Worm (Caenorhabditis elegans) whole organism, L2 larva: ENCODE data around the gene prmt-9.
"Not testable (repeated sequence)": the region's sequence is repeated elsewhere in the genome, so short reads cannot be mapped to it uniquely, and the experiment has no call there.

Source experiments
- C34F6.9 ChIP-seq: fragments of 150-350 bp; optimal IDR thresholded peaks from 2 replicates; lab custom pipeline; 2014; ENCODE audit warnings: missing biosample characterization, missing genetic modification characterization
- F13H6.1 ChIP-seq: sonication (generic microtip); optimal IDR thresholded peaks from 2 replicates; lab custom pipeline; 2016; ENCODE audit warnings: missing genetic modification characterization, missing compliant biosample characterization
- R02D3.7 ChIP-seq: fragments of 150-350 bp; optimal IDR thresholded peaks from 2 replicates; lab custom pipeline; 2014; ENCODE audit warnings: missing biosample characterization, missing genetic modification characterization
- Y55F3AM.14 ChIP-seq: fragments of 200-800 bp; sonication (Bioruptor generic); optimal IDR thresholded peaks from 2 replicates; lab custom pipeline; 2018; ENCODE audit warnings: mild to moderate bottlenecking, missing genetic modification characterization, missing compliant biosample characterization
- ZK546.5 ChIP-seq: sonication (generic microtip); optimal IDR thresholded peaks from 2 replicates; lab custom pipeline; 2017; ENCODE audit warnings: missing biosample characterization, missing genetic modification characterization
- alr-1 ChIP-seq: fragments of 150-350 bp; optimal IDR thresholded peaks from 2 replicates; lab custom pipeline; 2014; ENCODE audit warnings: missing biosample characterization, missing genetic modification characterization
- aly-2 ChIP-seq: fragments of 150-350 bp; optimal IDR thresholded peaks from 2 replicates; lab custom pipeline; 2014; ENCODE audit warnings: missing biosample characterization, missing genetic modification characterization
- ama-1 ChIP-seq: fragments of 150-350 bp; optimal IDR thresholded peaks from 2 replicates; lab custom pipeline; 2018; ENCODE audit warnings: inconsistent platforms
- blmp-1 ChIP-seq: sonication (generic microtip); optimal IDR thresholded peaks from 2 replicates; lab custom pipeline; 2017; ENCODE audit warnings: missing genetic modification characterization, mild to moderate bottlenecking, missing compliant biosample characterization, antibody characterized with exemption, moderate library complexity; ENCODE audit not compliant: insufficient read depth
- ceh-16 ChIP-seq: fragments of 150-350 bp; optimal IDR thresholded peaks from 2 replicates; lab custom pipeline; 2014; ENCODE audit warnings: missing biosample characterization, missing genetic modification characterization
- ceh-82 ChIP-seq: fragments of 150-350 bp; optimal IDR thresholded peaks from 2 replicates; lab custom pipeline; 2014; ENCODE audit warnings: missing biosample characterization, missing genetic modification characterization
- crh-2 ChIP-seq: sonication (generic microtip); optimal IDR thresholded peaks from 2 replicates; lab custom pipeline; 2017; ENCODE audit warnings: missing biosample characterization, missing genetic modification characterization
- dmd-4 ChIP-seq: sonication (generic microtip); optimal IDR thresholded peaks from 2 replicates; lab custom pipeline; 2017; ENCODE audit warnings: missing biosample characterization, missing genetic modification characterization
- egl-27 ChIP-seq: sonication (generic microtip); optimal IDR thresholded peaks from 3 replicates; lab custom pipeline; 2017; ENCODE audit warnings: missing biosample characterization, missing genetic modification reagents, missing genetic modification characterization
- elt-1 ChIP-seq: fragments of 150-350 bp; optimal IDR thresholded peaks from 2 replicates; lab custom pipeline; 2014; ENCODE audit warnings: missing biosample characterization, missing genetic modification characterization
- elt-3 ChIP-seq: sonication (generic microtip); optimal IDR thresholded peaks from 2 replicates; lab custom pipeline; 2017; ENCODE audit warnings: missing biosample characterization, missing genetic modification characterization
- fos-1 ChIP-seq: fragments of 150-350 bp; optimal IDR thresholded peaks from 2 replicates; lab custom pipeline; 2014; ENCODE audit warnings: missing biosample characterization, missing genetic modification characterization
- gmeb-1 ChIP-seq: fragments of 150-350 bp; optimal IDR thresholded peaks from 2 replicates; lab custom pipeline; 2014; ENCODE audit warnings: missing biosample characterization, missing genetic modification characterization
- lin-11 ChIP-seq: fragments of 150-350 bp; sonication (generic microtip); optimal IDR thresholded peaks from 2 replicates; lab custom pipeline; 2014; ENCODE audit warnings: missing biosample characterization, missing genetic modification characterization, inconsistent platforms, mixed read lengths
- lin-13 ChIP-seq: fragments of 150-350 bp; optimal IDR thresholded peaks from 2 replicates; lab custom pipeline; 2014; ENCODE audit warnings: missing biosample characterization, missing genetic modification reagents, missing genetic modification characterization
- lin-39 ChIP-seq: fragments of 150-350 bp; optimal IDR thresholded peaks from 2 replicates; lab custom pipeline; 2014; ENCODE audit warnings: missing biosample characterization, missing genetic modification reagents, missing genetic modification characterization
- lsy-2 ChIP-seq, 2 experiments: fragments of 150-350 bp in 1 of 2; sonication (generic microtip) in 1 of 2; optimal IDR thresholded peaks; 2 replicates each; lab custom pipeline; 2014 to 2017; ENCODE audit warnings: missing biosample characterization in 2 of 2, missing genetic modification characterization in 2 of 2
- mab-5 ChIP-seq: fragments of 150-350 bp; optimal IDR thresholded peaks from 2 replicates; lab custom pipeline; 2014; ENCODE audit warnings: missing biosample characterization, missing genetic modification characterization
- mbf-1 ChIP-seq: sonication (generic microtip); optimal IDR thresholded peaks from 2 replicates; lab custom pipeline; 2017; ENCODE audit warnings: missing biosample characterization, missing genetic modification characterization
- mdl-1 ChIP-seq, 2 experiments: fragments of 150-350 bp in 1 of 2; sonication (generic microtip) in 1 of 2; optimal IDR thresholded peaks; 2 replicates each; lab custom pipeline; 2017; ENCODE audit warnings: missing biosample characterization in 2 of 2, missing genetic modification characterization in 2 of 2
- nhr-10 ChIP-seq: sonication (generic microtip); optimal IDR thresholded peaks from 2 replicates; lab custom pipeline; 2017; ENCODE audit warnings: missing biosample characterization, missing genetic modification characterization
- nhr-11 ChIP-seq: fragments of 150-350 bp; optimal IDR thresholded peaks from 2 replicates; lab custom pipeline; 2014; ENCODE audit warnings: missing biosample characterization, missing genetic modification characterization
- nhr-12 ChIP-seq: fragments of 150-350 bp; optimal IDR thresholded peaks from 2 replicates; lab custom pipeline; 2014; ENCODE audit warnings: missing biosample characterization, missing genetic modification characterization
- nhr-129 ChIP-seq: fragments of 150-350 bp; optimal IDR thresholded peaks from 2 replicates; lab custom pipeline; 2014; ENCODE audit warnings: missing biosample characterization, missing genetic modification characterization
- nhr-21 ChIP-seq: fragments of 150-350 bp; optimal IDR thresholded peaks from 2 replicates; lab custom pipeline; 2014; ENCODE audit warnings: missing biosample characterization, missing genetic modification characterization
- nhr-23 ChIP-seq: fragments of 150-350 bp; optimal IDR thresholded peaks from 2 replicates; lab custom pipeline; 2014; ENCODE audit warnings: missing biosample characterization, missing genetic modification reagents, missing genetic modification characterization
- nhr-237 ChIP-seq: fragments of 150-350 bp; optimal IDR thresholded peaks from 2 replicates; lab custom pipeline; 2014; ENCODE audit warnings: missing biosample characterization, missing genetic modification characterization
- nhr-25 ChIP-seq: fragments of 150-350 bp; sonication (generic microtip); optimal IDR thresholded peaks from 3 replicates; lab custom pipeline; 2014; ENCODE audit warnings: missing biosample characterization, missing genetic modification characterization
- nhr-6 ChIP-seq: fragments of 150-350 bp; optimal IDR thresholded peaks from 2 replicates; lab custom pipeline; 2014; ENCODE audit warnings: missing biosample characterization, missing genetic modification characterization
- nhr-77 ChIP-seq: fragments of 150-350 bp; optimal IDR thresholded peaks from 2 replicates; lab custom pipeline; 2014; ENCODE audit warnings: missing biosample characterization, missing genetic modification characterization
- peb-1 ChIP-seq: fragments of 150-350 bp; optimal IDR thresholded peaks from 2 replicates; lab custom pipeline; 2014; ENCODE audit warnings: missing biosample characterization, missing genetic modification characterization
- sem-4 ChIP-seq: fragments of 150-350 bp; optimal IDR thresholded peaks from 2 replicates; lab custom pipeline; 2014; ENCODE audit warnings: missing biosample characterization, missing genetic modification reagents, missing genetic modification characterization
- skn-1 ChIP-seq: sonication (generic microtip); optimal IDR thresholded peaks from 2 replicates; lab custom pipeline; 2017; ENCODE audit warnings: missing biosample characterization, missing genetic modification characterization
- sma-3 ChIP-seq: sonication (generic microtip); optimal IDR thresholded peaks from 2 replicates; lab custom pipeline; 2016; ENCODE audit warnings: missing genetic modification reagents, missing genetic modification characterization, missing compliant biosample characterization
- sma-9 ChIP-seq, 2 experiments: fragments of 150-350 bp in 1 of 2; sonication (generic microtip) in 1 of 2; optimal IDR thresholded peaks; 2 replicates each; lab custom pipeline; 2014 to 2016; ENCODE audit warnings: missing genetic modification characterization in 2 of 2, mild to moderate bottlenecking in 1 of 2, missing biosample characterization in 1 of 2, missing compliant biosample characterization in 1 of 2, missing genetic modification reagents in 1 of 2, moderate library complexity in 1 of 2
- snpc-4 ChIP-seq: fragments of 150-350 bp; optimal IDR thresholded peaks from 2 replicates; lab custom pipeline; 2014; ENCODE audit warnings: missing biosample characterization, missing genetic modification characterization
- unc-39 ChIP-seq: fragments of 150-350 bp; optimal IDR thresholded peaks from 2 replicates; lab custom pipeline; 2014; ENCODE audit warnings: missing biosample characterization, missing genetic modification characterization
- unc-55 ChIP-seq: fragments of 150-350 bp; sonication (generic microtip); optimal IDR thresholded peaks from 3 replicates; lab custom pipeline; 2014; ENCODE audit warnings: missing biosample characterization, missing genetic modification reagents, missing genetic modification characterization
- unc-62 ChIP-seq: fragments of 150-350 bp; optimal IDR thresholded peaks from 2 replicates; lab custom pipeline; 2014; ENCODE audit warnings: missing biosample characterization, missing genetic modification reagents, missing genetic modification characterization
- zag-1 ChIP-seq: fragments of 150-350 bp; optimal IDR thresholded peaks from 2 replicates; lab custom pipeline; 2014; ENCODE audit warnings: missing biosample characterization, missing genetic modification characterization
- ztf-1 ChIP-seq: fragments of 200-800 bp; sonication (Bioruptor generic); conservative IDR thresholded peaks from 2 replicates; pipeline ENCODE4 v1.3.6; 2022; ENCODE audit warnings: missing genetic modification characterization, missing compliant biosample characterization
- ztf-11 ChIP-seq: sonication (generic microtip); optimal IDR thresholded peaks from 2 replicates; lab custom pipeline; 2017; ENCODE audit warnings: missing biosample characterization, missing genetic modification characterization
- ztf-4 ChIP-seq: fragments of 150-350 bp; optimal IDR thresholded peaks from 2 replicates; lab custom pipeline; 2014; ENCODE audit warnings: missing biosample characterization, missing genetic modification characterization

Gene prmt-9

ce11 chrIV:12639311-12639710, 44.9 kb downstream of the prmt-9 start, which contains the start of gene C26H9A.3:
Gene C26H9A.3, minus strand, starts transcription at chrIV:12639411.
- TF ChIP-seq lin-11; zag-1 (tag; lab: Kevin White, UChicago); gmeb-1 (tag; lab: Kevin White, UChicago): not testable (repeated sequence)

ce11 chrIV:12637340-12637739, 46.8 kb downstream of the prmt-9 start:
- TF ChIP-seq zag-1 (tag; lab: Kevin White, UChicago) (no peak), ztf-4 (tag; lab: Kevin White, UChicago) (no peak), fos-1 (tag; lab: Kevin White, UChicago) (no peak), ceh-82 (tag; lab: Kevin White, UChicago) (no peak), C34F6.9 (tag; lab: Kevin White, UChicago) (peak; percentile 52), nhr-25 (tag; lab: Kevin White, UChicago) (no peak), nhr-129 (peak; percentile 62), sem-4 (tag; lab: Kevin White, UChicago) (no peak), egl-27 (no peak), F13H6.1 (tag; lab: Kevin White, UChicago) (peak; percentile 88), snpc-4 (no peak), nhr-12 (no peak), nhr-23 (tag; lab: Kevin White, UChicago) (no peak), elt-3 (tag; lab: Kevin White, UChicago) (no peak), nhr-21 (no peak), nhr-237 (tag; lab: Kevin White, UChicago) (no peak), mdl-1 (tag; optimal IDR thresholded peaks at IDR 0.05; lab: Kevin White, UChicago) (no peak), ztf-11 (no peak), lsy-2 (tag; optimal IDR thresholded peaks at IDR 0.05; lab: Kevin White, UChicago) (peak in 1 of 2 experiments; percentile 42), blmp-1 (tag; lab: Kevin White, UChicago) (no peak), gmeb-1 (tag; lab: Kevin White, UChicago) (no peak), ZK546.5 (tag; lab: Kevin White, UChicago) (no peak), unc-62 (GFP tag; lab: Kevin White, UChicago) (no peak), lin-39 (tag; lab: Kevin White, UChicago) (peak; percentile 44), dmd-4 (tag; lab: Kevin White, UChicago) (no peak), ztf-1 (GFP tag; lab: Robert Waterston, UW) (no peak), mbf-1 (tag; lab: Kevin White, UChicago) (no peak), aly-2 (tag; lab: Kevin White, UChicago) (no peak), nhr-10 (tag; lab: Kevin White, UChicago) (no peak), peb-1 (tag; lab: Kevin White, UChicago) (no peak), ceh-16 (tag; lab: Kevin White, UChicago) (no peak), nhr-6 (tag; lab: Kevin White, UChicago) (no peak), sma-3 (GFP tag; lab: Kevin White, UChicago) (no peak), nhr-11 (tag; lab: Kevin White, UChicago) (no peak), Y55F3AM.14 (no peak), crh-2 (tag; lab: Kevin White, UChicago) (no peak), sma-9 (GFP tag; optimal IDR thresholded peaks at IDR 0.05; lab: Kevin White, UChicago) (peak; percentile 52), sma-9 (tag; optimal IDR thresholded peaks at IDR 0.05; lab: Kevin White, UChicago) (no peak), ama-1 (no peak), unc-39 (tag; lab: Kevin White, UChicago) (no peak), R02D3.7 (tag; lab: Kevin White, UChicago) (no peak), lin-11 (no peak), alr-1 (tag; lab: Kevin White, UChicago) (no peak), unc-55 (GFP tag; lab: Kevin White, UChicago) (no peak), nhr-77 (tag; lab: Kevin White, UChicago) (no peak), mab-5 (tag; lab: Kevin White, UChicago) (peak; percentile 66), skn-1 (tag; lab: Kevin White, UChicago) (no peak), lin-13 (GFP tag; lab: Kevin White, UChicago) (no peak), elt-1 (tag; lab: Kevin White, UChicago) (no peak)
